Fruit fly (Drosophila melanogaster): ENCODE data around the gene CG34263.
A peak's percentile ranks its signal among the peaks of the same experiment; 100 is the strongest.

Gene CG34263

DNA sequence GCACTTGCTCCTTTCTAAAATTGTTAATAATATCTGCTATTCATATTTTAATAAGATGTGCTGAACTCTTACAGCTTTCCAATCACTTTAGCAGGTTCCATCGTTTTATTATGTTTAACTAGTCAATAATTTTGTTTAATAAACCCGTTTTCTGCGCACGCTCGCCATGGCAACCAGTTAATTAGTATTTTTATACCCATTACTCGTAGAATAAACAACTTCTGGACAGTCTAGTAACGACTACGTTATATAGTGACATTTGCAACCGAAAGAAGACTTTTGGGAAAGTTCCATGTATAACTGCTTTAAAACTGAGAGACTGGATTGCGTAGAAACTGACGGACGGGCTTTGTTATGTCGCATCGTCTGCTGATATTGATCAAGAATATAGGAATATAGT, 32.5 kb downstream of the CG34263 start, which contains the start of gene CG34453:
Gene CG34453, minus strand, starts transcription at position 101 of the 400 bp plus-strand sequence.
- TF ChIP-seq CG1233 (GFP tag; optimal IDR thresholded peaks at IDR 0.05), result no peak
- no peak for TF ChIP-seq Fer1 (GFP tag; optimal IDR thresholded peaks at IDR 0.05)
- peak in 1 of 2 experiments; percentile 33 for TF ChIP-seq eve (GFP tag; optimal IDR thresholded peaks at IDR 0.05)

DNA sequence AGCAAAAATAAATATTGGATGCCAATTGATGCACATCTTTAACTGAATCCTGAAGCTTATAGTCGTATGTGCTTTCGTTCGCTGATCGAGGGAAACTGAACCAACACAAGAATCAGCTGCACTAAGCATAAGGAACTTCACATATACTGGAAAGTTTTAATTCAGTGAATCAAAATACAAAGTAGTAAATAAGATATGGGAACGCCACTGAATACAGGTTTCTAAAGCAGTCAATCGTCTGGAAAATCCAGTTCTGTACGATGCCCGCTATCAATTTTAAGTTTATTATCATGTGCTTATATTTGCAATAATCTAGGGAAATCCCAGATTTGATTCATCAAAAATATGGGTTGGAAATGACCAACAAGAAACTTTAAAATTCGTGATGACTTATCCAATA, 33.4 kb downstream of the CG34263 start, which contains the start of gene CG34454:
Gene CG34454, minus strand, starts transcription at position 84 of the 400 bp plus-strand sequence.
- TF ChIP-seq seq (GFP tag; IDR thresholded peaks at IDR 0.05) (no peak), CG13775 (GFP tag; optimal IDR thresholded peaks at IDR 0.05) (no peak), Meics (GFP tag; optimal IDR thresholded peaks at IDR 0.05) (no peak), gt (GFP tag; IDR thresholded peaks at IDR 0.05) (no peak), schlank (tag; optimal IDR thresholded peaks at IDR 0.05) (no peak), CG30431 (GFP tag; optimal IDR thresholded peaks at IDR 0.05) (no peak), CG11456 (GFP tag; IDR thresholded peaks at IDR 0.05) (no peak), CG13424 (tag; optimal IDR thresholded peaks at IDR 0.05) (no peak), CG15269 (tag; optimal IDR thresholded peaks at IDR 0.05) (no peak), esg (GFP tag; conservative IDR thresholded peaks at IDR 0.05) (no peak), Antp (GFP tag; optimal IDR thresholded peaks at IDR 0.05) (no peak), br (optimal IDR thresholded peaks at IDR 0.05) (no peak), CG6254 (GFP tag; optimal IDR thresholded peaks at IDR 0.05) (no peak), NFAT (GFP tag; IDR thresholded peaks at IDR 0.05) (no peak), CG14441 (GFP tag; IDR thresholded peaks at IDR 0.05) (no peak), CoRest (tag; optimal IDR thresholded peaks at IDR 0.05) (no peak), CG31365 (tag; optimal IDR thresholded peaks at IDR 0.05) (no peak), hbn (GFP tag; IDR thresholded peaks at IDR 0.05; ENCODE audit: partially characterized antibody) (no peak), CG9609 (GFP tag; optimal IDR thresholded peaks at IDR 0.05) (no peak), ems (GFP tag; optimal IDR thresholded peaks at IDR 0.05) (no peak)

DNA sequence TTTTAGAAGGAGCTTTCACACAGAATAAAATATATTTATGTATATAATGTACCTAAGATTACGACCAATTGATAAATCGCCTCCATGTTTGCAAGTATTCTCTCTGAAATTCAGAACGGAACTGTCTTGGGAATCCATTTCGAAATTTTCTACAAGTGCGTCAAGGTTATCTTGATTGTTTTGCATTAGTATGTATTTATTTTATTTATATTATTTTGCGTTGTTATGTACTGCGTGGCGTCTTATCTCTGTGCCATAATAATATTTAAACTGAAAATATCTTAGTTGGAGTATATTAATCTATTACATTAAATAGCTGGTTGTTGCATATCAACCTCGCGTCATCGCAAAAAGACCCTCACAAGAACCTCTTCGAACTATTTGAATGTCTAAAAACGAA, 34.2 kb downstream of the CG34263 start, which contains the start of gene CG42846:
Gene CG42846, minus strand, starts transcription at position 101 of the 400 bp plus-strand sequence.
- TF ChIP-seq D (optimal IDR thresholded peaks at IDR 0.05) (no peak), D (GFP tag; optimal IDR thresholded peaks at IDR 0.05) (no peak), CG8765 (GFP tag; IDR thresholded peaks at IDR 0.05) (no peak), lbe (GFP tag; optimal IDR thresholded peaks at IDR 0.05) (peak; percentile 18), CG34376 (GFP tag; optimal IDR thresholded peaks at IDR 0.05) (peak; percentile 12)

DNA sequence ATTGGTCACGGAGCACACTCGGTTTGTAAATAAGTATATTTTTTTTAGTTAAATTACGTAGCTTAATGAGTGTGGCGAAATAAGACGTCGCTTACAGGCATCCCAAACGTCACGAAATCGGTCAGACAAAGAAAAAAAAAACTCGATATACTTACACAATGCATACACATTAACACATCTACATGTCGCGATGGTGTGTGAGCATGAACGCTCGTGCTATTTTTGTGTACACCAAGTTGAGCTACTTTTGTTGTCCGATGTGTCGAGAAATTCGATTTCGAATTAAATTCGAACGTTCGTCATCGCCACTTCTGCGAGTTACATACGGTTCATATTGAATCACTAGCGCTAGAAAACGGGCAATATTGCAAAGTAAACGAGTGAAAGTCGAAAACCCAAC, 40.6 kb downstream of the CG34263 start:
- TF ChIP-seq CG32767 (GFP tag; IDR thresholded peaks at IDR 0.05) (peak; percentile 92), chinmo (GFP tag; IDR thresholded peaks at IDR 0.05; ENCODE audit: partially characterized antibody) (peak; percentile 44; the same call in 1 of the 4 replicates), vvl (GFP tag; IDR thresholded peaks at IDR 0.05) (peak; percentile 36; the same call in 1 of the 2 replicates), otp (GFP tag; IDR thresholded peaks at IDR 0.05) (no peak), Pdp1 (GFP tag; optimal IDR thresholded peaks at IDR 0.05) (peak in 1 of 2 experiments; percentile 91), PHDP (tag; optimal IDR thresholded peaks at IDR 0.05) (no peak), CG2199 (GFP tag; IDR thresholded peaks at IDR 0.05) (peak; percentile 58; the same call in 1 of the 3 replicates), CG15479 (GFP tag; optimal IDR thresholded peaks at IDR 0.05) (peak; percentile 26), CG12299 (tag; optimal IDR thresholded peaks at IDR 0.05) (peak; percentile 13), sens-2 (GFP tag; IDR thresholded peaks at IDR 0.05) (no peak), p53 (GFP tag; optimal IDR thresholded peaks at IDR 0.05) (peak; percentile 69), gro (GFP tag; optimal IDR thresholded peaks at IDR 0.05) (no peak), Nf-YA (GFP tag; IDR thresholded peaks at IDR 0.05) (0 out of 2 replicates have a peak, but pooled peaks have one; percentile 33), NK7.1 (GFP tag; optimal IDR thresholded peaks at IDR 0.05) (no peak), hkb (optimal IDR thresholded peaks at IDR 0.05) (no peak), hkb (GFP tag; IDR thresholded peaks at IDR 0.05) (0 out of 2 replicates have a peak, but pooled peaks have one; percentile 12), z (GFP tag; IDR thresholded peaks at IDR 0.05) (peak; percentile 83), BtbVII (GFP tag; optimal IDR thresholded peaks at IDR 0.05) (peak; percentile 12), sqz (GFP tag; optimal IDR thresholded peaks at IDR 0.05) (peak; percentile 87), corto (GFP tag; optimal IDR thresholded peaks at IDR 0.05) (peak; percentile 12), CG2116 (GFP tag; optimal IDR thresholded peaks at IDR 0.05) (peak; percentile 0)

Measured in whole organism, embryonic.